Worm (Caenorhabditis elegans) whole organism, L3 larva: ENCODE measurements around the gene Y69A2AR.19.

ENCODE experiments used
- ama-1 ChIP-seq: fragments of 150-350 bp; optimal IDR thresholded peaks from 2 replicates; lab custom pipeline; 2018
- ceh-82 ChIP-seq: fragments of 150-350 bp; optimal IDR thresholded peaks from 2 replicates; lab custom pipeline; 2014; ENCODE audit warnings: missing biosample characterization, missing genetic modification characterization
- nhr-11 ChIP-seq: fragments of 150-350 bp; optimal IDR thresholded peaks from 2 replicates; lab custom pipeline; 2014; ENCODE audit warnings: missing biosample characterization, missing genetic modification characterization
- nhr-237 ChIP-seq: fragments of 150-350 bp; optimal IDR thresholded peaks from 2 replicates; lab custom pipeline; 2014; ENCODE audit warnings: missing biosample characterization, missing genetic modification characterization
- nhr-43 ChIP-seq: sonication (generic microtip); optimal IDR thresholded peaks from 2 replicates; lab custom pipeline; 2016; ENCODE audit warnings: mild to moderate bottlenecking, missing genetic modification characterization, missing compliant biosample characterization; ENCODE audit not compliant: poor library complexity, severe bottlenecking
- sea-2 ChIP-seq: fragments of 150-350 bp; sonication (generic microtip); optimal IDR thresholded peaks from 4 replicates; lab custom pipeline; 2014; ENCODE audit warnings: missing biosample characterization, missing genetic modification reagents, missing genetic modification characterization
- snpc-4 ChIP-seq: fragments of 150-350 bp; optimal IDR thresholded peaks from 2 replicates; lab custom pipeline; 2014; ENCODE audit warnings: missing biosample characterization, missing genetic modification characterization
- zag-1 ChIP-seq: fragments of 150-350 bp; optimal IDR thresholded peaks from 2 replicates; lab custom pipeline; 2014; ENCODE audit warnings: missing biosample characterization, missing genetic modification characterization
- ztf-11 ChIP-seq: fragments of 150-350 bp; optimal IDR thresholded peaks from 2 replicates; lab custom pipeline; 2014; ENCODE audit warnings: missing biosample characterization, missing genetic modification characterization

ce11 chrIV:2497615-2498183 is 9.1 kb downstream of the Y69A2AR.19 start, which contains the start of gene Y69A2AR.16:
- TF ChIP-seq zag-1 (tag; lab: Kevin White, UChicago) (no peak), ztf-11 (tag; lab: Kevin White, UChicago) (no peak), ama-1 (lab: Kevin White, UChicago) (no peak), ceh-82 (tag; lab: Kevin White, UChicago) (no peak), nhr-11 (tag; lab: Kevin White, UChicago) (no peak), nhr-43 (tag; lab: Kevin White, UChicago) (no peak), sea-2 (no peak), nhr-237 (no peak), snpc-4 (no peak)
